Fruit fly (Drosophila melanogaster) whole organism: ENCODE measurements around the gene CG14853.

Source experiments
- pan ChIP-seq: fragments of >200 bp; optimal IDR thresholded peaks from 2 replicates; lab custom pipeline; 2017
- psq ChIP-seq: fragments of >200 bp; optimal IDR thresholded peaks from 2 replicates; lab custom pipeline; 2017
- usp ChIP-seq: fragments of >200 bp; optimal IDR thresholded peaks from 2 replicates; lab custom pipeline; 2017; ENCODE audit warnings: missing biosample characterization, missing genetic modification characterization, mixed read lengths

DNA sequence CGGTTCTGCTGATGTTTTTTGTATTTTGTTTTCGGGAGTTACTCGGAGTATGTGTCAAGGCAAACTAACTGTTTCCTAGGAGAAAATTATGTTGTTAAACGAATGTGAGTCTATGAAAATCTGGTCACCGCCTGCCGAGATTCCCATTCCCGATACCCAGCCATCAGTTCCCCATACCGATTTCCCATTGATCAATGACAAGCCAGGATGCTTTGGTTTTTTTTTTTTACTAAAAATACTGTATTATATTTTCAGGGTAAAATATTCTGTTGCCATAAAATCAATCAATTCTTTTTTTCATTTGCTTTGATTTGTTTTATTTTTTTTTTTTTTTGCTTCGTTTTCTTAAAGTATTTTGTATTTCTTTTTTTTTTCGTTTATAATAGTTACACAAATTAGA, 33.0 kb downstream of the CG14853 start, which contains the start of gene CG7886:
- TF ChIP-seq usp (GFP tag; lab: Kevin White, UChicago) = no peak
- TF ChIP-seq pan (lab: Kevin White, UChicago) = no peak
- TF ChIP-seq psq = no peak
